Fruit fly (Drosophila melanogaster): ENCODE data around the gene Gr10a.
A peak's percentile ranks its signal among the peaks of the same experiment; 100 is the strongest.

Gene Gr10a

dm6 chrX:11423277-11423717 lies 6.1 kb upstream of the Gr10a start (continued):
- peak; percentile 86 for TF ChIP-seq chn (GFP tag; optimal IDR thresholded peaks at IDR 0.05)
- peak; percentile 87 for TF ChIP-seq CG6689 (GFP tag; IDR thresholded peaks at IDR 0.05)
- TF ChIP-seq zen (tag; optimal IDR thresholded peaks at IDR 0.05), result peak; percentile 68
- peak; percentile 85 for TF ChIP-seq az2 (GFP tag; optimal IDR thresholded peaks at IDR 0.05)
- TF ChIP-seq dpn (GFP tag; optimal IDR thresholded peaks at IDR 0.05), result peak; percentile 92 to 93
- no peak for TF ChIP-seq sc (optimal IDR thresholded peaks at IDR 0.05)
- peak; percentile 45 for TF ChIP-seq sc (GFP tag; optimal IDR thresholded peaks at IDR 0.05)
- peak; percentile 78 for TF ChIP-seq NC2β (GFP tag; optimal IDR thresholded peaks at IDR 0.05)
- TF ChIP-seq gcm (GFP tag; optimal IDR thresholded peaks at IDR 0.05), result peak; percentile 80
- peak; percentile 91 for TF ChIP-seq ind (GFP tag; optimal IDR thresholded peaks at IDR 0.05)
- TF ChIP-seq Dfd (GFP tag; optimal IDR thresholded peaks at IDR 0.05), result no peak
- peak; percentile 87; the same call in 1 of the 2 replicates for TF ChIP-seq chm (GFP tag; IDR thresholded peaks at IDR 0.05)
- TF ChIP-seq ara (GFP tag; IDR thresholded peaks at IDR 0.05), result peak; percentile 78
- no peak for TF ChIP-seq gt (GFP tag; IDR thresholded peaks at IDR 0.05)
- no peak for TF ChIP-seq ato (GFP tag; IDR thresholded peaks at IDR 0.05; ENCODE audit: partially characterized antibody)
- peak; percentile 85 for TF ChIP-seq CG32772 (GFP tag; IDR thresholded peaks at IDR 0.05)
- peak; percentile 92 for TF ChIP-seq Oli (tag; optimal IDR thresholded peaks at IDR 0.05)
- TF ChIP-seq CG13296 (GFP tag; optimal IDR thresholded peaks at IDR 0.05), result peak; percentile 89
- TF ChIP-seq CG18599 (GFP tag; optimal IDR thresholded peaks at IDR 0.05), result peak; percentile 94
- peak; percentile 92 for TF ChIP-seq vvl (GFP tag; IDR thresholded peaks at IDR 0.05)
- peak; percentile 93 for TF ChIP-seq Hsf (GFP tag; optimal IDR thresholded peaks at IDR 0.05)
- no peak for TF ChIP-seq Dp (GFP tag; optimal IDR thresholded peaks at IDR 0.05)
- peak; percentile 80 for TF ChIP-seq CG9876 (GFP tag; optimal IDR thresholded peaks at IDR 0.05)
- TF ChIP-seq esg (GFP tag; conservative IDR thresholded peaks at IDR 0.05), result peak; percentile 87
- TF ChIP-seq bcd (GFP tag; optimal IDR thresholded peaks at IDR 0.05), result peak; percentile 92
- TF ChIP-seq HLHmδ (GFP tag; optimal IDR thresholded peaks at IDR 0.05), result no peak
- peak; percentile 84 for TF ChIP-seq CG18476 (GFP tag; optimal IDR thresholded peaks at IDR 0.05)
- peak; percentile 79 for TF ChIP-seq CG18262 (tag; optimal IDR thresholded peaks at IDR 0.05)
- peak; percentile 91 for TF ChIP-seq Dbx (GFP tag; IDR thresholded peaks at IDR 0.05)
- peak; percentile 84 for TF ChIP-seq Aef1 (GFP tag; IDR thresholded peaks at IDR 0.05)
- TF ChIP-seq tgo (GFP tag; IDR thresholded peaks at IDR 0.05), result peak; percentile 90
- peak; percentile 93 for TF ChIP-seq CG14441 (GFP tag; IDR thresholded peaks at IDR 0.05)
- TF ChIP-seq tio (GFP tag; optimal IDR thresholded peaks at IDR 0.05), result peak; percentile 89
- TF ChIP-seq C15 (GFP tag; IDR thresholded peaks at IDR 0.05), result peak; percentile 83
- TF ChIP-seq phol (tag; optimal IDR thresholded peaks at IDR 0.05), result peak; percentile 86
- no peak for TF ChIP-seq tna (GFP tag; IDR thresholded peaks at IDR 0.05; ENCODE audit: partially characterized antibody)
- peak; percentile 90 for TF ChIP-seq sob (GFP tag; IDR thresholded peaks at IDR 0.05)
- TF ChIP-seq CG7786 (GFP tag; optimal IDR thresholded peaks at IDR 0.05), result peak; percentile 92
- peak; percentile 83 for TF ChIP-seq CG8089 (GFP tag; optimal IDR thresholded peaks at IDR 0.05)
- TF ChIP-seq schlank (tag; optimal IDR thresholded peaks at IDR 0.05), result peak; percentile 87
- TF ChIP-seq unpg (GFP tag; optimal IDR thresholded peaks at IDR 0.05), result peak; percentile 93
- no peak for TF ChIP-seq Scr (GFP tag; IDR thresholded peaks at IDR 0.05; ENCODE audit: partially characterized antibody)
- TF ChIP-seq wor (GFP tag; IDR thresholded peaks at IDR 0.05), result peak; percentile 75; the same call in 1 of the 2 replicates
- TF ChIP-seq CG9437 (GFP tag; optimal IDR thresholded peaks at IDR 0.05), result peak; percentile 82
- peak; percentile 81 for TF ChIP-seq Atf-2 (GFP tag; optimal IDR thresholded peaks at IDR 0.05)
- TF ChIP-seq CG34422 (GFP tag; IDR thresholded peaks at IDR 0.05), result peak; percentile 89
- TF ChIP-seq CG9932 (GFP tag; IDR thresholded peaks at IDR 0.05), result peak; percentile 87
- peak; percentile 83 for TF ChIP-seq Max (GFP tag; optimal IDR thresholded peaks at IDR 0.05)
- peak; percentile 87 for TF ChIP-seq zfh2 (GFP tag; optimal IDR thresholded peaks at IDR 0.05)
- peak; percentile 95 for TF ChIP-seq slbo (GFP tag; IDR thresholded peaks at IDR 0.05)
- TF ChIP-seq CG12942 (GFP tag; optimal IDR thresholded peaks at IDR 0.05), result peak; percentile 86
- peak; percentile 70 for TF ChIP-seq sens-2 (GFP tag; IDR thresholded peaks at IDR 0.05)
